Worm (Caenorhabditis elegans) whole organism, L1 larva: ENCODE data around the gene cnnm-3.

ENCODE experiments used
- F16B12.6 ChIP-seq: fragments of 150-350 bp; optimal IDR thresholded peaks from 2 replicates; lab custom pipeline; 2014; ENCODE audit warnings: missing biosample characterization, missing genetic modification characterization
- aha-1 ChIP-seq: fragments of 150-350 bp; optimal IDR thresholded peaks from 2 replicates; lab custom pipeline; 2014; ENCODE audit warnings: missing biosample characterization, missing genetic modification characterization
- alr-1 ChIP-seq: fragments of 200-800 bp; sonication (Bioruptor generic); optimal IDR thresholded peaks from 2 replicates; lab custom pipeline; 2018; ENCODE audit warnings: borderline replicate concordance, mild to moderate bottlenecking, missing genetic modification characterization, missing compliant biosample characterization
- ama-1 ChIP-seq: fragments of 150-350 bp; optimal IDR thresholded peaks from 2 replicates; lab custom pipeline; 2014
- blmp-1 ChIP-seq: fragments of 150-350 bp; optimal IDR thresholded peaks from 2 replicates; lab custom pipeline; 2014; ENCODE audit warnings: missing biosample characterization, missing genetic modification characterization
- ceh-8 ChIP-seq: fragments of 200-800 bp; sonication (Bioruptor generic); optimal IDR thresholded peaks from 2 replicates; lab custom pipeline; 2018; ENCODE audit warnings: mild to moderate bottlenecking, missing genetic modification characterization, moderate library complexity, missing compliant biosample characterization
- dpl-1 ChIP-seq, 3 experiments: fragments of 150-350 bp in 2 of 3; sonication (generic microtip) in 1 of 3; optimal IDR thresholded peaks; 2 replicates each; lab custom pipeline; 2014 to 2017; ENCODE audit warnings: missing biosample characterization in 3 of 3, missing genetic modification characterization in 3 of 3, missing genetic modification reagents in 3 of 3
- dsc-1 ChIP-seq: sonication (generic microtip); optimal IDR thresholded peaks from 2 replicates; lab custom pipeline; 2016; ENCODE audit warnings: mild to moderate bottlenecking, missing genetic modification characterization, missing compliant biosample characterization
- efl-1 ChIP-seq, 4 experiments: fragments of 150-350 bp; optimal IDR thresholded peaks in 3 of 4; peaks in 1 of 4; 1 replicate in 1 of 4; 2 replicates in 3 of 4; lab custom pipeline; 2014; ENCODE audit warnings: missing biosample characterization in 2 of 4, missing genetic modification characterization in 2 of 4, missing genetic modification reagents in 2 of 4
- egl-13 ChIP-seq: sonication (generic microtip); optimal IDR thresholded peaks from 2 replicates; lab custom pipeline; 2016; ENCODE audit warnings: missing genotype, missing genetic modification reagents, missing genetic modification characterization, missing compliant biosample characterization
- egl-27 ChIP-seq, 2 experiments: fragments of 150-350 bp in 1 of 2; sonication (generic microtip); optimal IDR thresholded peaks; 3 replicates each; lab custom pipeline; 2017 to 2018; ENCODE audit warnings: missing biosample characterization in 2 of 2, missing genetic modification characterization in 2 of 2, missing genetic modification reagents in 2 of 2
- elt-2 ChIP-seq: sonication (generic microtip); optimal IDR thresholded peaks from 2 replicates; lab custom pipeline; 2016; ENCODE audit warnings: missing genetic modification characterization, mild to moderate bottlenecking, inconsistent platforms, missing compliant biosample characterization, missing genetic modification reagents
- elt-3 ChIP-seq, 6 experiments: fragments of 150-350 bp in 1 of 6; sonication (generic microtip); optimal IDR thresholded peaks; 2 replicates each; lab custom pipeline; 2017 to 2018; ENCODE audit warnings: missing biosample characterization in 6 of 6, missing genetic modification characterization in 6 of 6, inconsistent platforms in 1 of 6
- grh-1 ChIP-seq: fragments of 200-800 bp; sonication (Bioruptor generic); IDR thresholded peaks from 2 replicates; pipeline ENCODE4 v1.3.6; 2022; ENCODE audit warnings: missing genetic modification reagents, missing genetic modification characterization, missing compliant biosample characterization
- hpl-2 ChIP-seq: fragments of 150-350 bp; optimal IDR thresholded peaks from 2 replicates; lab custom pipeline; 2014; ENCODE audit warnings: missing biosample characterization, missing genetic modification reagents, missing genetic modification characterization
- irx-1 ChIP-seq: sonication (generic microtip); optimal IDR thresholded peaks from 2 replicates; lab custom pipeline; 2016; ENCODE audit warnings: missing genetic modification characterization, missing compliant biosample characterization
- jun-1 ChIP-seq: fragments of 150-350 bp; optimal IDR thresholded peaks from 2 replicates; lab custom pipeline; 2014; ENCODE audit warnings: missing biosample characterization, missing genetic modification reagents, missing genetic modification characterization
- lin-15B ChIP-seq: fragments of 150-350 bp; sonication (generic microtip); optimal IDR thresholded peaks from 3 replicates; lab custom pipeline; 2014; ENCODE audit warnings: missing biosample characterization, missing genetic modification characterization
- lin-35 ChIP-seq, 2 experiments: fragments of 150-350 bp; optimal IDR thresholded peaks; 2 replicates each; lab custom pipeline; 2014; ENCODE audit warnings: missing biosample characterization in 2 of 2, missing genetic modification characterization in 2 of 2, missing genetic modification reagents in 2 of 2
- lsy-2 ChIP-seq, 2 experiments: fragments of 150-350 bp; optimal IDR thresholded peaks; 2 replicates each; lab custom pipeline; 2014; ENCODE audit warnings: missing biosample characterization in 2 of 2, missing genetic modification characterization in 2 of 2
- mab-9 ChIP-seq: fragments of 200-800 bp; sonication (Bioruptor generic); IDR thresholded peaks from 2 replicates; pipeline ENCODE4 v1.3.6; 2022; ENCODE audit warnings: missing genetic modification reagents, missing genetic modification characterization, missing compliant biosample characterization
- nhr-11 ChIP-seq: fragments of 150-350 bp; optimal IDR thresholded peaks from 2 replicates; lab custom pipeline; 2014; ENCODE audit warnings: missing biosample characterization, missing genetic modification characterization
- nhr-19 ChIP-seq: fragments of 200-800 bp; sonication (Bioruptor generic); conservative IDR thresholded peaks from 2 replicates; pipeline ENCODE4 v1.3.6; 2022; ENCODE audit warnings: missing genetic modification characterization, missing compliant biosample characterization
- nhr-20 ChIP-seq: sonication (generic microtip); optimal IDR thresholded peaks from 2 replicates; lab custom pipeline; 2016; ENCODE audit warnings: mild to moderate bottlenecking, missing genetic modification characterization, missing compliant biosample characterization
- nhr-71 ChIP-seq: sonication (generic microtip); optimal IDR thresholded peaks from 2 replicates; lab custom pipeline; 2016; ENCODE audit warnings: mild to moderate bottlenecking, missing genetic modification characterization, moderate library complexity, missing compliant biosample characterization
- nhr-76 ChIP-seq: sonication (generic microtip); optimal IDR thresholded peaks from 2 replicates; lab custom pipeline; 2017; ENCODE audit warnings: missing biosample characterization, missing genetic modification characterization
- nhr-84 ChIP-seq: sonication (generic microtip); optimal IDR thresholded peaks from 2 replicates; lab custom pipeline; 2017; ENCODE audit warnings: missing biosample characterization, missing genetic modification characterization
- nhr-85 ChIP-seq: sonication (generic microtip); peaks from one replicate; lab custom pipeline; 2016; ENCODE audit warnings: missing genetic modification characterization, inconsistent platforms, missing compliant biosample characterization
- nhr-90 ChIP-seq: sonication (generic microtip); optimal IDR thresholded peaks from 2 replicates; lab custom pipeline; 2016; ENCODE audit warnings: mild to moderate bottlenecking, missing genetic modification characterization, missing compliant biosample characterization; ENCODE audit not compliant: poor library complexity
- pax-3 ChIP-seq: fragments of 200-800 bp; sonication (Bioruptor generic); optimal IDR thresholded peaks from 2 replicates; lab custom pipeline; 2018; ENCODE audit warnings: mild to moderate bottlenecking, missing genetic modification characterization, moderate library complexity, missing compliant biosample characterization
- pqm-1 ChIP-seq: sonication (generic microtip); optimal IDR thresholded peaks from 3 replicates; lab custom pipeline; 2017; ENCODE audit warnings: missing biosample characterization, missing genetic modification characterization
- rnt-1 ChIP-seq: sonication (generic microtip); optimal IDR thresholded peaks from 2 replicates; lab custom pipeline; 2016; ENCODE audit warnings: mild to moderate bottlenecking, missing genetic modification characterization, moderate library complexity, missing compliant biosample characterization
- snpc-4 ChIP-seq: fragments of 150-350 bp; optimal IDR thresholded peaks from 2 replicates; lab custom pipeline; 2014; ENCODE audit warnings: missing biosample characterization, missing genetic modification characterization
- snu-23 ChIP-seq: sonication (generic microtip); optimal IDR thresholded peaks from 2 replicates; lab custom pipeline; 2016; ENCODE audit warnings: missing genetic modification characterization, missing compliant biosample characterization
- sptf-1 ChIP-seq: fragments of 150-350 bp; optimal IDR thresholded peaks from 2 replicates; lab custom pipeline; 2014; ENCODE audit warnings: missing biosample characterization, missing genetic modification characterization
- swsn-7 ChIP-seq: sonication (generic microtip); optimal IDR thresholded peaks from 2 replicates; lab custom pipeline; 2016; ENCODE audit warnings: missing genetic modification characterization, missing compliant biosample characterization
- tbx-2 ChIP-seq: sonication (generic microtip); optimal IDR thresholded peaks from 2 replicates; lab custom pipeline; 2016; ENCODE audit warnings: missing genetic modification characterization, missing compliant biosample characterization
- tlp-1 ChIP-seq: fragments of 150-350 bp; optimal IDR thresholded peaks from 2 replicates; lab custom pipeline; 2014; ENCODE audit warnings: missing biosample characterization, missing genetic modification characterization
- unc-62 ChIP-seq: fragments of 150-350 bp; optimal IDR thresholded peaks from 2 replicates; lab custom pipeline; 2014; ENCODE audit warnings: missing biosample characterization, missing genetic modification reagents, missing genetic modification characterization
- unc-86 ChIP-seq: sonication (generic microtip); optimal IDR thresholded peaks from 2 replicates; lab custom pipeline; 2016; ENCODE audit warnings: missing genetic modification characterization, missing compliant biosample characterization
- xbp-1 ChIP-seq: sonication (generic microtip); optimal IDR thresholded peaks from 2 replicates; lab custom pipeline; 2016; ENCODE audit warnings: missing genetic modification characterization, missing compliant biosample characterization

The cnnm-3 gene

DNA sequence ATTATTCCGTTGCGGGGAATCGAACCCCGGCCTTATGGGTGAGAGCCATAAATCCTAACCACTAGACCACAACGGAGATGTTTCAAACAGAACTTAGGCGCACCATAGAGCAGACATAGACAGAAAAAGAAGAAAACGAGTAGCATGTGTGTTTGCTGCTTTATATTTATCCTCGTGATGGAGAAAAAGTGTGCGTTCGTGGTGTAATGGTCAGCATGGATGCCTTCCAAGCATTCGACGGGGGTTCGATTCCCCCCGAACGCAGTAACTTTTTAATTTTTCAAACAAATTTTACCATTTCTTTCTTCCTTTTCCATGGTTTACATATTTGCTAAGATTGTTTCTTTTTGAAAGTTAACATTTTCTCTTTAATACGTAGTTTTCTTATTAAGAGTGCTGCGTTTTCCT is 9.7 kb downstream of the cnnm-3 start (continued):
- no peak for TF ChIP-seq sptf-1 (tag; lab: Kevin White, UChicago)
- peak; percentile 91 for TF ChIP-seq xbp-1 (tag; lab: Kevin White, UChicago)
- TF ChIP-seq, all 84 proteins: peak for 63

DNA sequence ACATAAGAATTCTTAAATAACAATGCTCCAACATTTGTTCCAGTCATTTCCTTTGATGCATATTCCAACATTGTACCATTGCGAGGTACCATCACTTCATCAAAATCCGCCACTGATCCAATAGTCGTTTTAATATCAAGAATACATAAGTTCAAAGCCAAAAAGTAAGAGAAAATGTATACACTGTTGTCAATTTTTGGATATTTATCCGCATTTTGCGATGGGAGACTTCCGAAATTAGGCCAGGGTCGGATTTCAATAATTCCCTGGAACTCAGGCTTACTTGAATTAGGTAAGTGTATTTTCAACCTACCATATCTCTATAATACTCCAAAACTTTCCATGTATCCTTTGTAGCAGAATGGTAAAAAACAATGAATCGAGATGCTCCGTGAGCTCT is 11.4 kb downstream of the cnnm-3 start, which contains the start of gene M02F4.2:
M02F4.2 (minus strand) TSS at position 101 of the 400 bp plus-strand sequence.
- no peak for TF ChIP-seq F16B12.6
- TF ChIP-seq snpc-4 (tag; lab: Kevin White, UChicago) = no peak
- TF ChIP-seq lsy-2 (tag; optimal IDR thresholded peaks at IDR 0.05; lab: Kevin White, UChicago) = no peak
- no peak for TF ChIP-seq lin-35 (GFP tag; optimal IDR thresholded peaks at IDR 0.05; lab: Kevin White, UChicago)
- TF ChIP-seq swsn-7 = no peak
- no peak for TF ChIP-seq grh-1 (GFP tag; lab: Robert Waterston, UW)
- no peak for TF ChIP-seq lin-15B (tag; lab: Kevin White, UChicago)
- TF ChIP-seq nhr-76 = no peak
- TF ChIP-seq aha-1 (tag; lab: Kevin White, UChicago) = no peak

DNA sequence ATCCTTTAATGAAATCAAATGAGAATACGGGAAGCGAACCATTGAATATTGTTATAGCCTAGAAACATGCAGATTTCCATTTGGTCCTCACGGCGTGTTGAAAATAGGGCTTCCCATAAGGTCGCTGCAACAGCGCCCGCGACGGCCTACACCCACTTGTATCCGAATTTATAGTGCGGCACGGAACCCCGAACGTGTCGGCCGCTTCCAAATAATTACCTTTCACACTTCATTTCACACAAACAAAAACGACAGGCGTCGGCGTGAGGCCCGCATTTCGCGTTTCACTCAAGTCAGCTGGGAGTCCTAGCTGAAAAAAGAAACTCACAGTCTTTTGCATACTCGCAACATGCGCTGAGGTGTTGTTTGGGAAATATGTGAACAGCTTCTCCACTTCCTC is 12.2 kb downstream of the cnnm-3 start:
- TF ChIP-seq efl-1 (optimal IDR thresholded peaks at IDR 0.05; lab: Kevin White, UChicago) = no peak
- peak in 1 of 2 experiments; percentile 86 for TF ChIP-seq efl-1 (GFP tag; optimal IDR thresholded peaks at IDR 0.05 in 1 of 2; lab: Kevin White, UChicago)
- TF ChIP-seq unc-62 (GFP tag; lab: Kevin White, UChicago) = no peak
- no peak for TF ChIP-seq nhr-84
- TF ChIP-seq snpc-4 (tag; lab: Kevin White, UChicago) = peak; percentile 76
- no peak for TF ChIP-seq nhr-11 (tag; lab: Kevin White, UChicago)
- TF ChIP-seq ceh-8 (GFP tag; lab: Kevin White, UChicago) = no peak
- TF ChIP-seq alr-1 (tag; lab: Kevin White, UChicago) = no peak

DNA sequence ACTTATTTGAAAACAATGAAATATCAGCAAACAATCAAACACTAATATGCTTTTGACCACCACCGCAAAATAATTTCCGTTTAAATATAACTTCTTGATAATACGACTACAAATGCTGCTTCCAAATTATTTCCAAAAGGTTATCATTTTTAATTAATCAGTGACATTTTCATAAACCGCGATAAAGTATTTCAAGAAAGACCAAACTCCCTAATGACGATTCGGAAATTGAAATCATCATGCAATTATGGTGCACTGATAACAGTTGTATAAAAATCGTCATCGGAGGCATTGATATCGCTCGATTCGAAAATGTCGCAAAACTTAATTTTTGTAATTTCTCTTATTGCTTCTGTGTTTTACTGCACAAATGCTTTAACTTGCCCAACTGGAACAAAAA is 14.2 kb downstream of the cnnm-3 start, which contains the start of gene clec-265:
clec-265 (plus strand) TSS at position 300 of the 400 bp plus-strand sequence.
- TF ChIP-seq elt-2 (peak; percentile 96), nhr-90 (tag; lab: Kevin White, UChicago) (peak; percentile 4), swsn-7 (no peak), pax-3 (tag; lab: Kevin White, UChicago) (peak; percentile 31), tbx-2 (tag; lab: Kevin White, UChicago) (no peak), jun-1 (tag; lab: Kevin White, UChicago) (peak; percentile 14), pqm-1 (tag; lab: Kevin White, UChicago) (peak; percentile 86), tlp-1 (tag; lab: Kevin White, UChicago) (peak; percentile 11), nhr-71 (peak; percentile 7), irx-1 (tag; lab: Kevin White, UChicago) (no peak)

DNA sequence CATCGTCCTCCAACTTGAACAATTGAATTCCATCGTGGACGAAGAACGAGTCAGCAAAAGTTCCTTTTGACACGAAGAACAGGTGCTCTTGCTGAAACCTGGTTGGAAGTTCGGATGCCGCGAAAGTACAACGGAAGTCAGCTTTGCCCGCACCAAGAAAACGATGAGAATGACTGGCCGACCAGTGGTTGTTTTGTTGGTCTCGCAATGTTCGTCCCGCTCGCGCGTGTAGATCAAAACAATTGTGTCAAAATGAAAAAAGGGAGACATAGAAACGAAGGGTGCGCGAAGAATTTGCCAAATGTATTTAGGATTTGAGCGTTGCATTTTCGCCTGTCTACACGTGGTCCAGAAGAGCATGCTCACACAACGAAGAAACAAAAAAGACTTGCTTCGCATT is 16.6 kb downstream of the cnnm-3 start, which contains the start of gene M02F4.1:
M02F4.1 (minus strand) TSS at position 101 of the 400 bp plus-strand sequence.
- no peak for TF ChIP-seq egl-27 (tag; optimal IDR thresholded peaks at IDR 0.05; lab: Kevin White, UChicago)

DNA sequence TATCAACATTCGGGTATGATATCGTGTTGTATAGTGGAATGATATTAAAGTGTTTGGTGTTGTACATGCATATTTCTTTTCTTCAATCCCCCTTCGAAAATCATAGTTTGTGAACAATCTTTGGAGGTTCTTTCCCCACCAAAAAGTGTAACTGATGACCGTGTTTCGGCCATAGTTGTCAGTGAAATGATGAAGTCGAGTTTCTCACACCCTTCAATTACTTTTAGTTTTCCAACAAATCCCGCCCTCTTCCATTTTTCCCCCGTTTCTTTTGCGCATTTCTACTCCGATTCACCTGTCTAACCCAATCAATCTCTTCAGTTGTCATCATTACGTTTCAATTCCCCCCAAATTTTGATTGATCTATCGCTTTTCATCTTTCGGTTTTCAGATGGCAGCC is 20.5 kb downstream of the cnnm-3 start:
- TF ChIP-seq grh-1 (GFP tag; lab: Robert Waterston, UW) (no peak), nhr-20 (tag; lab: Kevin White, UChicago) (peak; percentile 28), lsy-2 (tag; optimal IDR thresholded peaks at IDR 0.05; lab: Kevin White, UChicago) (peak in 1 of 2 experiments; percentile 17), nhr-85 (tag; lab: Kevin White, UChicago) (peak; percentile 80), tlp-1 (tag; lab: Kevin White, UChicago) (no peak), elt-3 (tag; optimal IDR thresholded peaks at IDR 0.05; lab: Kevin White, UChicago) (peak in 2 of 6 experiments; percentile 21 to 42), unc-86 (tag; lab: Kevin White, UChicago) (no peak), lin-35 (GFP tag; optimal IDR thresholded peaks at IDR 0.05; lab: Kevin White, UChicago) (peak in 1 of 2 experiments; percentile 1), hpl-2 (GFP tag; lab: Kevin White, UChicago) (no peak), lin-15B (tag; lab: Kevin White, UChicago) (no peak), jun-1 (tag; lab: Kevin White, UChicago) (no peak), nhr-90 (tag; lab: Kevin White, UChicago) (no peak), nhr-19 (GFP tag; lab: Robert Waterston, UW) (peak; percentile 60), blmp-1 (tag; lab: Kevin White, UChicago) (peak; percentile 81), rnt-1 (tag; lab: Kevin White, UChicago) (no peak), nhr-71 (peak; percentile 33), ama-1 (lab: Kevin White, UChicago) (no peak), egl-13 (tag; lab: Kevin White, UChicago) (no peak), mab-9 (GFP tag; lab: Robert Waterston, UW) (no peak), dsc-1 (tag; lab: Kevin White, UChicago) (no peak), dpl-1 (GFP tag; optimal IDR thresholded peaks at IDR 0.05; lab: Kevin White, UChicago) (no peak), snu-23 (peak; percentile 43)
